Fruit fly (Drosophila melanogaster) whole organism, embryonic: Measurements from ENCODE around the gene CG42633.

Experiments
- Adf1 ChIP-seq: fragments of 200-800 bp; sonication (Bioruptor generic); IDR thresholded peaks from 2 replicates; pipeline ENCODE4 v1.3.6; 2022; ENCODE audit warnings: missing biosample characterization, missing genetic modification characterization
- Bdp1 ChIP-seq: fragments of 200-800 bp; sonication (Bioruptor generic); optimal IDR thresholded peaks from 3 replicates; lab custom pipeline; 2016; ENCODE audit warnings: missing biosample characterization, missing genetic modification characterization
- CG11723 ChIP-seq: fragments of 200-800 bp; sonication (Bioruptor generic); optimal IDR thresholded peaks from 2 replicates; lab custom pipeline; 2017; ENCODE audit warnings: missing biosample characterization, mild to moderate bottlenecking, missing genetic modification characterization
- CG12071 ChIP-seq: fragments of 200-800 bp; sonication (Bioruptor generic); optimal IDR thresholded peaks from 3 replicates; lab custom pipeline; 2018; ENCODE audit warnings: missing biosample characterization, mild to moderate bottlenecking, missing genetic modification characterization
- CG12219 ChIP-seq: fragments of 200-800 bp; sonication (Bioruptor generic); optimal IDR thresholded peaks from 3 replicates; lab custom pipeline; 2018; ENCODE audit warnings: missing biosample characterization, mild to moderate bottlenecking, missing genetic modification characterization
- CG13894 ChIP-seq: fragments of 200-800 bp; sonication (Bioruptor generic); optimal IDR thresholded peaks from 3 replicates; lab custom pipeline; 2018; ENCODE audit warnings: missing biosample characterization, mild to moderate bottlenecking, missing genetic modification characterization, moderate library complexity
- CG14965 ChIP-seq: fragments of 200-800 bp; sonication (Bioruptor generic); optimal IDR thresholded peaks from 2 replicates; lab custom pipeline; 2016; ENCODE audit warnings: missing biosample characterization, missing genetic modification characterization, borderline replicate concordance
- CG17912 ChIP-seq: fragments of 200-800 bp; sonication (Bioruptor generic); optimal IDR thresholded peaks from 2 replicates; lab custom pipeline; 2018; ENCODE audit warnings: missing biosample characterization, mild to moderate bottlenecking, missing genetic modification characterization
- CG18599 ChIP-seq: fragments of 200-800 bp; sonication (Bioruptor generic); optimal IDR thresholded peaks from 3 replicates; lab custom pipeline; 2017; ENCODE audit warnings: missing biosample characterization, missing genetic modification characterization, mild to moderate bottlenecking, moderate library complexity, missing genetic modification reagents
- CG2120 ChIP-seq: fragments of 200-800 bp; sonication (Bioruptor generic); optimal IDR thresholded peaks from 3 replicates; lab custom pipeline; 2016; ENCODE audit warnings: missing biosample characterization, missing genetic modification characterization
- CG34224 ChIP-seq: fragments of 200-800 bp; sonication (Bioruptor generic); IDR thresholded peaks from 3 replicates; pipeline ENCODE4 v1.3.6; 2022; ENCODE audit warnings: missing biosample characterization, missing genetic modification characterization; ENCODE audit not compliant: partially characterized antibody
- CG6272 ChIP-seq: fragments of 200-800 bp; sonication (Bioruptor generic); IDR thresholded peaks from 2 replicates; pipeline ENCODE4 v1.3.6; 2022; ENCODE audit warnings: missing biosample characterization, missing genetic modification characterization
- CG7556 ChIP-seq: fragments of 200-800 bp; sonication (Bioruptor generic); optimal IDR thresholded peaks from 2 replicates; lab custom pipeline; 2017; ENCODE audit warnings: missing biosample characterization, mild to moderate bottlenecking, missing genetic modification characterization
- CG8765 ChIP-seq: fragments of 200-800 bp; sonication (Bioruptor generic); IDR thresholded peaks from 2 replicates; pipeline ENCODE4 v1.3.6; 2022; ENCODE audit warnings: missing biosample characterization, missing genetic modification characterization
- CoRest ChIP-seq: fragments of 200-800 bp; sonication (Bioruptor generic); optimal IDR thresholded peaks from 3 replicates; lab custom pipeline; 2018; ENCODE audit warnings: missing biosample characterization, mild to moderate bottlenecking, missing genetic modification characterization, moderate library complexity
- Doc3 ChIP-seq: fragments of 200-800 bp; sonication (Bioruptor generic); IDR thresholded peaks from 3 replicates; pipeline ENCODE4 v1.3.6; 2022; ENCODE audit warnings: missing biosample characterization, missing genetic modification characterization; ENCODE audit not compliant: partially characterized antibody
- E2f1 ChIP-seq: fragments of 200-800 bp; sonication (Bioruptor generic); IDR thresholded peaks from 2 replicates; pipeline ENCODE4 v1.3.6; 2022; ENCODE audit warnings: missing biosample characterization, missing genetic modification characterization
- HmgZ ChIP-seq: fragments of 200-800 bp; sonication (Bioruptor generic); optimal IDR thresholded peaks from 2 replicates; lab custom pipeline; 2018; ENCODE audit warnings: missing biosample characterization, mild to moderate bottlenecking, missing genetic modification characterization
- Hmr ChIP-seq: fragments of 200-800 bp; sonication (Bioruptor generic); optimal IDR thresholded peaks from 3 replicates; lab custom pipeline; 2017; ENCODE audit warnings: mild to moderate bottlenecking, missing biosample characterization, missing genetic modification reagents, missing genetic modification characterization
- Hmx ChIP-seq: fragments of 200-800 bp; sonication (Bioruptor generic); optimal IDR thresholded peaks from 2 replicates; lab custom pipeline; 2016; ENCODE audit warnings: missing biosample characterization, missing genetic modification characterization
- Mrtf ChIP-seq: fragments of 200-800 bp; sonication (Bioruptor generic); IDR thresholded peaks from 3 replicates; pipeline ENCODE4 v1.3.6; 2022; ENCODE audit warnings: missing biosample characterization, missing genetic modification characterization
- NFAT ChIP-seq: fragments of 200-800 bp; sonication (Bioruptor generic); IDR thresholded peaks from 2 replicates; pipeline ENCODE4 v1.3.6; 2022; ENCODE audit warnings: missing biosample characterization, missing genetic modification characterization
- Neu2 ChIP-seq: fragments of 200-800 bp; sonication (Bioruptor generic); optimal IDR thresholded peaks from 3 replicates; lab custom pipeline; 2016; ENCODE audit warnings: missing biosample characterization, missing genetic modification characterization, borderline replicate concordance
- Oaz ChIP-seq: fragments of 200-800 bp; sonication (Bioruptor generic); IDR thresholded peaks from 2 replicates; pipeline ENCODE4 v1.3.6; 2022; ENCODE audit warnings: missing biosample characterization, missing genetic modification characterization
- Side ChIP-seq: fragments of 200-800 bp; sonication (Bioruptor generic); optimal IDR thresholded peaks from 2 replicates; lab custom pipeline; 2016; ENCODE audit warnings: missing biosample characterization, missing genetic modification characterization
- Six4 ChIP-seq: fragments of 200-800 bp; sonication (Bioruptor generic); optimal IDR thresholded peaks from 2 replicates; lab custom pipeline; 2016; ENCODE audit warnings: missing biosample characterization, missing genetic modification characterization
- Sry-δ ChIP-seq: fragments of 200-800 bp; sonication (Bioruptor generic); optimal IDR thresholded peaks from 2 replicates; lab custom pipeline; 2016; ENCODE audit warnings: missing biosample characterization, missing genetic modification characterization
- Ssrp ChIP-seq: fragments of 200-800 bp; sonication (Bioruptor generic); optimal IDR thresholded peaks from 2 replicates; lab custom pipeline; 2018; ENCODE audit warnings: missing biosample characterization, mild to moderate bottlenecking, missing genetic modification characterization, moderate library complexity
- Xrp1 ChIP-seq: fragments of 200-800 bp; sonication (Bioruptor generic); IDR thresholded peaks from 2 replicates; pipeline ENCODE4 v1.3.6; 2022; ENCODE audit warnings: missing biosample characterization, missing genetic modification characterization
- bbx ChIP-seq: fragments of 200-800 bp; sonication (Bioruptor generic); IDR thresholded peaks from 2 replicates; pipeline ENCODE4 v1.3.6; 2022; ENCODE audit warnings: missing biosample characterization, missing genetic modification characterization; ENCODE audit not compliant: partially characterized antibody
- cato ChIP-seq: fragments of 200-800 bp; sonication (Bioruptor generic); optimal IDR thresholded peaks from 2 replicates; lab custom pipeline; 2016; ENCODE audit warnings: missing biosample characterization, missing genetic modification characterization, borderline replicate concordance
- ci ChIP-seq: fragments of 200-800 bp; sonication (Bioruptor generic); IDR thresholded peaks from 3 replicates; pipeline ENCODE4 v1.3.6; 2022; ENCODE audit warnings: missing biosample characterization, missing genetic modification characterization
- dimm ChIP-seq: fragments of 200-800 bp; sonication (Bioruptor generic); IDR thresholded peaks from 2 replicates; pipeline ENCODE4 v1.3.6; 2022; ENCODE audit warnings: missing biosample characterization, missing genetic modification characterization
- dysf ChIP-seq: fragments of 200-800 bp; sonication (Bioruptor generic); IDR thresholded peaks from 3 replicates; pipeline ENCODE4 v1.3.6; 2022; ENCODE audit warnings: missing biosample characterization, missing genetic modification characterization
- ems ChIP-seq: fragments of 200-800 bp; sonication (Bioruptor generic); optimal IDR thresholded peaks from 3 replicates; lab custom pipeline; 2016; ENCODE audit warnings: missing biosample characterization, missing genetic modification characterization
- fd64A ChIP-seq: fragments of 200-800 bp; sonication (Bioruptor generic); optimal IDR thresholded peaks from 3 replicates; lab custom pipeline; 2018; ENCODE audit warnings: missing biosample characterization, mild to moderate bottlenecking, missing genetic modification characterization
- gcm2 ChIP-seq: fragments of 200-800 bp; sonication (Bioruptor generic); optimal IDR thresholded peaks from 2 replicates; lab custom pipeline; 2016; ENCODE audit warnings: missing biosample characterization, missing genetic modification characterization
- gro ChIP-seq: fragments of 200-800 bp; sonication (Bioruptor generic); optimal IDR thresholded peaks from 2 replicates; lab custom pipeline; 2016; ENCODE audit warnings: missing biosample characterization, missing genetic modification characterization
- ind ChIP-seq: fragments of 200-800 bp; sonication (Bioruptor generic); optimal IDR thresholded peaks from 3 replicates; lab custom pipeline; 2016; ENCODE audit warnings: missing biosample characterization, missing genetic modification characterization
- lmd ChIP-seq: fragments of 200-800 bp; sonication (Bioruptor generic); IDR thresholded peaks from 2 replicates; pipeline ENCODE4 v1.3.6; 2022; ENCODE audit warnings: missing biosample characterization, missing genetic modification characterization
- nau ChIP-seq: fragments of 200-800 bp; sonication (Bioruptor generic); optimal IDR thresholded peaks from 3 replicates; lab custom pipeline; 2017; ENCODE audit warnings: missing biosample characterization, mild to moderate bottlenecking, missing genetic modification characterization, missing genetic modification reagents
- ro ChIP-seq: fragments of 200-800 bp; sonication (Bioruptor generic); IDR thresholded peaks from 2 replicates; pipeline ENCODE4 v1.3.6; 2022; ENCODE audit warnings: missing biosample characterization, missing genetic modification characterization
- sd ChIP-seq: fragments of 200-800 bp; sonication (Bioruptor generic); optimal IDR thresholded peaks from 3 replicates; lab custom pipeline; 2018; ENCODE audit warnings: missing biosample characterization, mild to moderate bottlenecking, missing genetic modification characterization, moderate library complexity
- slbo ChIP-seq: fragments of 200-800 bp; sonication (Bioruptor generic); IDR thresholded peaks from 2 replicates; pipeline ENCODE4 v1.3.6; 2022; ENCODE audit warnings: missing biosample characterization, missing genetic modification characterization
- sr ChIP-seq: fragments of 200-800 bp; sonication (Bioruptor generic); IDR thresholded peaks from 3 replicates; pipeline ENCODE4 v1.3.6; 2022; ENCODE audit warnings: missing biosample characterization, missing genetic modification characterization
- toy ChIP-seq: fragments of 200-800 bp; sonication (Bioruptor generic); IDR thresholded peaks from 2 replicates; pipeline ENCODE4 v1.3.6; 2022; ENCODE audit warnings: missing biosample characterization, missing genetic modification characterization
- vvl ChIP-seq: fragments of 200-800 bp; sonication (Bioruptor generic); IDR thresholded peaks from 2 replicates; pipeline ENCODE4 v1.3.6; 2022; ENCODE audit warnings: missing biosample characterization, missing genetic modification characterization

Gene CG42633

DNA sequence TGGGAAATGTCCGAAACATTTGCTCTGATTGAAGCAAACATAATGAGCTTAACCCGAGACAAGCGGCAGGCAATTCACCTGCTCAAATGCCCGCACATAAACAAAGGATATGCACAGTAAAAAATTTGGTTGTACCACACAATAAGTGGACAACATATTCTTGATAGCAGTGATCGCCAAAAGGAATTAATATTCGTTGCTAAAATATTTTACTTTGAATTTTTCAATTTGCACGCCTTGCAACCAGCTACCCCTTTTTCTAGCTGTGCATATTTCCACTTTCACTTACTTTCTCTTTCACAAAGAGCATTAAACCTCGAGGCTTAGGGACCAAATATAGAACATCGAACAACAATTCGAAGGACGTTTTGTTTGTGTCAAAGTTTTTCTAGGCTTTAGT lies 34.4 kb downstream of the CG42633 start (continued):
- TF ChIP-seq Mrtf (GFP tag; lab: Robert Waterston, UW) (0 out of 3 replicates have a peak, but pooled peaks have one; percentile 12), NFAT (no peak), CG12071 (no peak), ci (GFP tag; lab: Robert Waterston, UW) (no peak), CG11723 (GFP tag; lab: Kevin White, UChicago) (no peak), ems (GFP tag; lab: Kevin White, UChicago) (no peak), Adf1 (GFP tag; lab: Robert Waterston, UW) (no peak), sd (tag; lab: Kevin White, UChicago) (no peak), Hmx (GFP tag; lab: Kevin White, UChicago) (no peak), CG13894 (tag; lab: Kevin White, UChicago) (no peak), ro (no peak), CG34224 (no peak), cato (GFP tag; lab: Kevin White, UChicago) (no peak), bbx (no peak), E2f1 (GFP tag; lab: Robert Waterston, UW) (0 out of 2 replicates have a peak, but pooled peaks have one; percentile 30), CG8765 (GFP tag; lab: Robert Waterston, UW) (no peak), CG7556 (no peak), CG2120 (GFP tag; lab: Kevin White, UChicago) (peak; percentile 45), HmgZ (tag; lab: Kevin White, UChicago) (no peak), Bdp1 (GFP tag; lab: Kevin White, UChicago) (no peak), CG18599 (GFP tag; lab: Kevin White, UChicago) (peak; percentile 48), CoRest (tag; lab: Kevin White, UChicago) (no peak), Oaz (GFP tag; lab: Robert Waterston, UW) (no peak), CG6272 (GFP tag; lab: Robert Waterston, UW) (0 out of 2 replicates have a peak, but pooled peaks have one; percentile 16), lmd (peak; percentile 25; the same call in 1 of the 2 replicates), Sry-δ (GFP tag; lab: Kevin White, UChicago) (no peak), Ssrp (no peak), nau (GFP tag; lab: Kevin White, UChicago) (no peak), Side (GFP tag; lab: Kevin White, UChicago) (no peak), CG14965 (GFP tag; lab: Kevin White, UChicago) (no peak), gro (GFP tag; lab: Kevin White, UChicago) (no peak), ind (GFP tag; lab: Kevin White, UChicago) (no peak), slbo (peak; percentile 49; the same call in 1 of the 2 replicates), Neu2 (GFP tag; lab: Kevin White, UChicago) (no peak), vvl (GFP tag; lab: Robert Waterston, UW) (no peak), dimm (GFP tag; lab: Robert Waterston, UW) (no peak), sr (no peak), dysf (GFP tag; lab: Robert Waterston, UW) (0 out of 3 replicates have a peak, but pooled peaks have one; percentile 35), Hmr (GFP tag; lab: Kevin White, UChicago) (peak; percentile 8), CG12219 (GFP tag; lab: Kevin White, UChicago) (no peak), Doc3 (GFP tag; lab: Robert Waterston, UW) (no peak), CG17912 (GFP tag; lab: Kevin White, UChicago) (no peak), Six4 (no peak), gcm2 (GFP tag; lab: Kevin White, UChicago) (no peak), Xrp1 (GFP tag; lab: Robert Waterston, UW) (no peak), toy (no peak), fd64A (GFP tag; lab: Kevin White, UChicago) (no peak)
